Worm (Caenorhabditis elegans): ENCODE data around the gene F42A10.9.

ce11 chrIII:6157708-6158321 lies 6.6 kb upstream of the F42A10.9 start, which contains the start of gene anmt-2:
- no peak for TF ChIP-seq egrh-3 (GFP tag; IDR thresholded peaks at IDR 0.05)
- TF ChIP-seq aptf-3 (GFP tag; IDR thresholded peaks at IDR 0.05): no peak
- TF ChIP-seq attf-3 (GFP tag; conservative IDR thresholded peaks at IDR 0.05): no peak
- TF ChIP-seq bed-1 (GFP tag; IDR thresholded peaks at IDR 0.05): no peak
- no peak for TF ChIP-seq atf-7 (tag; optimal IDR thresholded peaks at IDR 0.05)
- TF ChIP-seq him-1 (tag; optimal IDR thresholded peaks at IDR 0.05): no peak
- TF ChIP-seq ets-4 (GFP tag; optimal IDR thresholded peaks at IDR 0.05): no peak
- no peak for TF ChIP-seq lsl-1 (GFP tag; optimal IDR thresholded peaks at IDR 0.05)

Data from whole organism, young adult.